Worm (Caenorhabditis elegans): ENCODE measurements around the gene F55H2.8.

DNA sequence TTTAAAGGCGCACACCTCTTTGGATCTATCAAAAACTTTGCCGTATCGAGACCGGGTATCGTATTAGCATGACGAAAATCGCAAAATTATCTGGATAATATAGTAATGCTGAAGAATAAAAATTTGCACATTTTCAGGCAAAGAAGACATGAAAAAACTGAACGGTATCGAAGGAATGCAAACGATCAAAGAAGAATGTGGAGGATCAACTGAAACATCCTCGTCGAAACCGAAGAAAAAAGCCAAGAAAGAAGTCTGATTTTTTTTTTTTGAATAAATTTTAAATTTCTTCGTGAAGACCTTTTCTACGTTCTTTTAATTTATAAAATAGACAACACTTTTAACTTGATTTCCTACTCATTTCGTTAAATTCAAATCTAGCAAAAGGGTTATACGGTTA is 31.2 kb downstream of the F55H2.8 start, which contains the start of gene ZK1098.12:
- TF ChIP-seq aly-2 (tag; optimal IDR thresholded peaks at IDR 0.05) (no peak), ZK546.5 (tag; optimal IDR thresholded peaks at IDR 0.05) (no peak), pqm-1 (tag; optimal IDR thresholded peaks at IDR 0.05) (no peak), lin-15B (tag; optimal IDR thresholded peaks at IDR 0.05) (no peak), lin-1 (GFP tag; IDR thresholded peaks at IDR 0.05) (no peak), unc-62 (GFP tag; optimal IDR thresholded peaks at IDR 0.05 in 1 of 2) (no peak), unc-62 (tag; optimal IDR thresholded peaks at IDR 0.05) (no peak)
